Worm (Caenorhabditis elegans): ENCODE measurements around the gene T08B6.9.

Gene T08B6.9

DNA sequence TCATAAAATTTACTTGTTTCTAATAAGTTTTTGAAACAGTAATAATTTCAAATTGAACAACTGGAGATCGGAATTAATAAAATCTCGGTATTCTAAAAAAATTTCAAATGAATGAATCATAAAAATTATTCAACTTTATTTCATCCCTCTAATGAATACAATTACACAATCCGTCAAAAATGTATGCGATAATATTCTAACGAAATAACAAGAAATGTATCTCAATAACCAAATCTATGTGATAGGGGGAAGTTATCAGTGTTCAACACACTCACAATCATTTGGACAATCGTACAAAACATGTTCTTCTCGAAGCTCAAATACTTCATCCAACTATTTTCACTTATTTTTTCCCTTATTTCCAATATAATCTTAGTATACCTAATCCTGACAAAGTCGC, 51.0 kb downstream of the T08B6.9 start, which contains the start of gene Y9C9A.5:
Gene Y9C9A.5, plus strand, starts transcription at position 301 of the 400 bp plus-strand sequence.
- TF ChIP-seq ztf-4 (tag; optimal IDR thresholded peaks at IDR 0.05) (no peak), fkh-4 (tag; optimal IDR thresholded peaks at IDR 0.05; ENCODE audit: borderline replicate concordance) (no peak), sup-37 (GFP tag; optimal IDR thresholded peaks at IDR 0.05) (no peak), egl-27 (tag; optimal IDR thresholded peaks at IDR 0.05) (no peak), ces-1 (GFP tag; optimal IDR thresholded peaks at IDR 0.05) (no peak), nhr-85 (tag) (no peak), ceh-88 (GFP tag; IDR thresholded peaks at IDR 0.05) (no peak), C34B4.2 (tag; optimal IDR thresholded peaks at IDR 0.05) (no peak), lin-15B (tag; optimal IDR thresholded peaks at IDR 0.05) (no peak), hpl-2 (GFP tag; optimal IDR thresholded peaks at IDR 0.05) (no peak), aly-2 (tag; optimal IDR thresholded peaks at IDR 0.05) (no peak), swsn-7 (tag; optimal IDR thresholded peaks at IDR 0.05) (no peak)
